Fruit fly (Drosophila melanogaster): ENCODE results near the gene CG10570.
A peak's percentile ranks its signal among the peaks of the same experiment; 100 is the strongest.

CG10570 gene

dm6 chr2L:18846175-18846574, 35.1 kb upstream of the CG10570 start:
- TF ChIP-seq CG15710 (tag; optimal IDR thresholded peaks at IDR 0.05) (no peak), CG32121 (GFP tag; IDR thresholded peaks at IDR 0.05) (no peak), D1 (tag; optimal IDR thresholded peaks at IDR 0.05) (no peak), CG10348 (GFP tag; IDR thresholded peaks at IDR 0.05) (no peak), CG17806 (tag; optimal IDR thresholded peaks at IDR 0.05) (no peak), gl (tag; optimal IDR thresholded peaks at IDR 0.05) (no peak), Snoo (tag; optimal IDR thresholded peaks at IDR 0.05) (no peak), CG13204 (GFP tag; optimal IDR thresholded peaks at IDR 0.05) (no peak), Ets98B (GFP tag; IDR thresholded peaks at IDR 0.05) (no peak), CG4496 (GFP tag; IDR thresholded peaks at IDR 0.05) (no peak), CG8301 (tag; optimal IDR thresholded peaks at IDR 0.05) (no peak), CG8159 (tag; optimal IDR thresholded peaks at IDR 0.05) (no peak), CG12605 (GFP tag; IDR thresholded peaks at IDR 0.05) (no peak), Pif1A (GFP tag; optimal IDR thresholded peaks at IDR 0.05) (no peak), CG14655 (GFP tag; optimal IDR thresholded peaks at IDR 0.05) (no peak), fd96Ca (GFP tag; IDR thresholded peaks at IDR 0.05) (no peak), CG9948 (tag; optimal IDR thresholded peaks at IDR 0.05) (no peak), CG34367 (tag; optimal IDR thresholded peaks at IDR 0.05) (no peak), EcR (GFP tag; optimal IDR thresholded peaks at IDR 0.05) (no peak)

- peak; percentile 15 for TF ChIP-seq Pif1B (GFP tag; optimal IDR thresholded peaks at IDR 0.05)
- no peak for TF ChIP-seq CG12605 (GFP tag; IDR thresholded peaks at IDR 0.05)
Measured at dm6 chr2L:18844917-18845509, 34.0 kb upstream of the CG10570 start, which contains the start of gene CG17321. Gene CG17321 (plus strand): TSS chr2L:18845184.

- TF ChIP-seq gl (tag; optimal IDR thresholded peaks at IDR 0.05) (no peak), Pif1B (GFP tag; optimal IDR thresholded peaks at IDR 0.05) (no peak), CG34367 (tag; optimal IDR thresholded peaks at IDR 0.05) (no peak), D1 (tag; optimal IDR thresholded peaks at IDR 0.05) (no peak), Ets98B (GFP tag; IDR thresholded peaks at IDR 0.05) (no peak), rn (GFP tag; IDR thresholded peaks at IDR 0.05) (no peak)
Measured at dm6 chr2L:18844479-18844878, 33.4 kb upstream of the CG10570 start, which contains the start of gene CG33120. Gene CG33120 (minus strand): TSS chr2L:18844579.

- no peak for TF ChIP-seq CG8301 (tag; optimal IDR thresholded peaks at IDR 0.05)
- no peak for TF ChIP-seq CG12605 (GFP tag; IDR thresholded peaks at IDR 0.05)
- TF ChIP-seq CG4496 (GFP tag; IDR thresholded peaks at IDR 0.05), result no peak
- TF ChIP-seq gl (tag; optimal IDR thresholded peaks at IDR 0.05), result no peak
- no peak for TF ChIP-seq CG8159 (tag; optimal IDR thresholded peaks at IDR 0.05)
- no peak for TF ChIP-seq Ets98B (GFP tag; IDR thresholded peaks at IDR 0.05)
- TF ChIP-seq D1 (tag; optimal IDR thresholded peaks at IDR 0.05), result no peak
- no peak for TF ChIP-seq EcR (GFP tag; optimal IDR thresholded peaks at IDR 0.05)
- TF ChIP-seq CG14655 (GFP tag; optimal IDR thresholded peaks at IDR 0.05), result no peak
- TF ChIP-seq Pif1A (GFP tag; optimal IDR thresholded peaks at IDR 0.05), result no peak
- no peak for TF ChIP-seq CG17806 (tag; optimal IDR thresholded peaks at IDR 0.05)
- TF ChIP-seq rn (GFP tag; IDR thresholded peaks at IDR 0.05), result no peak
- TF ChIP-seq CG10348 (GFP tag; IDR thresholded peaks at IDR 0.05), result no peak
- TF ChIP-seq CG15710 (tag; optimal IDR thresholded peaks at IDR 0.05), result no peak
- TF ChIP-seq CG9948 (tag; optimal IDR thresholded peaks at IDR 0.05), result no peak
Measured at dm6 chr2L:18843560-18843959, 32.5 kb upstream of the CG10570 start.

- TF ChIP-seq gl (tag; optimal IDR thresholded peaks at IDR 0.05), result no peak
- no peak for TF ChIP-seq D1 (tag; optimal IDR thresholded peaks at IDR 0.05)
- TF ChIP-seq CG12605 (GFP tag; IDR thresholded peaks at IDR 0.05), result no peak
- TF ChIP-seq CG15710 (tag; optimal IDR thresholded peaks at IDR 0.05), result no peak
- no peak for TF ChIP-seq CG8301 (tag; optimal IDR thresholded peaks at IDR 0.05)
- no peak for TF ChIP-seq Pif1A (GFP tag; optimal IDR thresholded peaks at IDR 0.05)
- TF ChIP-seq Ets98B (GFP tag; IDR thresholded peaks at IDR 0.05), result no peak
- no peak for TF ChIP-seq EcR (GFP tag; optimal IDR thresholded peaks at IDR 0.05)
- no peak for TF ChIP-seq CG9948 (tag; optimal IDR thresholded peaks at IDR 0.05)
- no peak for TF ChIP-seq rn (GFP tag; IDR thresholded peaks at IDR 0.05)
- TF ChIP-seq Snoo (tag; optimal IDR thresholded peaks at IDR 0.05), result no peak
- TF ChIP-seq CG13204 (GFP tag; optimal IDR thresholded peaks at IDR 0.05), result no peak
- TF ChIP-seq CG17806 (tag; optimal IDR thresholded peaks at IDR 0.05), result no peak
- no peak for TF ChIP-seq CG4496 (GFP tag; IDR thresholded peaks at IDR 0.05)
Measured at dm6 chr2L:18841210-18841609, 30.2 kb upstream of the CG10570 start, which contains the start of gene CG31752. Gene CG31752 (minus strand): TSS chr2L:18841310.

- TF ChIP-seq CG12605 (GFP tag; IDR thresholded peaks at IDR 0.05) (no peak), CG17806 (tag; optimal IDR thresholded peaks at IDR 0.05) (peak; percentile 29), CG15710 (tag; optimal IDR thresholded peaks at IDR 0.05) (peak; percentile 33), Snoo (tag; optimal IDR thresholded peaks at IDR 0.05) (peak; percentile 63), D1 (tag; optimal IDR thresholded peaks at IDR 0.05) (no peak), CG9948 (tag; optimal IDR thresholded peaks at IDR 0.05) (peak; percentile 10), CG32121 (GFP tag; IDR thresholded peaks at IDR 0.05) (peak; percentile 56), CG13204 (GFP tag; optimal IDR thresholded peaks at IDR 0.05) (no peak), rn (GFP tag; IDR thresholded peaks at IDR 0.05) (no peak), CG8301 (tag; optimal IDR thresholded peaks at IDR 0.05) (peak; percentile 27), CG4496 (GFP tag; IDR thresholded peaks at IDR 0.05) (peak; percentile 55; the same call in 1 of the 3 replicates), fd96Ca (GFP tag; IDR thresholded peaks at IDR 0.05) (peak; percentile 72), Pif1B (GFP tag; optimal IDR thresholded peaks at IDR 0.05) (peak; percentile 63), Ets98B (GFP tag; IDR thresholded peaks at IDR 0.05) (peak; percentile 44), EcR (GFP tag; optimal IDR thresholded peaks at IDR 0.05) (no peak), CG10348 (GFP tag; IDR thresholded peaks at IDR 0.05) (no peak), CG34367 (tag; optimal IDR thresholded peaks at IDR 0.05) (peak; percentile 11)
Measured at dm6 chr2L:18839143-18839872, 28.3 kb upstream of the CG10570 start, which contains the start of gene CG10600. Gene CG10600 (minus strand): TSS chr2L:18839679.
